In genomic region chr3R:24099039-24100026, dm6 we compare ENCODE assay signal across 1 fruit fly cellular context.
TF ChIP-seq lines count a peak whose summit lies in the region.

No protein-coding gene starts in this region.

TF ChIP-seq in whole organism, embryonic, 481 proteins besides CTCF, POLR2A, EP300 and RAD21 (continued from another document and continues in another):
- TF ChIP-seq vfl (GFP tag; optimal IDR thresholded peaks at IDR 0.05; lab: Kevin White, UChicago) (peak; percentile 23), gcm (GFP tag; optimal IDR thresholded peaks at IDR 0.05; lab: Kevin White, UChicago) (peak; percentile 76), fu2 (GFP tag; optimal IDR thresholded peaks at IDR 0.05; lab: Kevin White, UChicago) (peak; percentile 69), ab (GFP tag; optimal IDR thresholded peaks at IDR 0.05; lab: Kevin White, UChicago) (peak; percentile 1), kah (GFP tag; optimal IDR thresholded peaks at IDR 0.05; lab: Kevin White, UChicago) (no peak), Scr (GFP tag; IDR thresholded peaks at IDR 0.05; lab: Robert Waterston, UW; ENCODE audit: partially characterized antibody) (no peak), mld (GFP tag; IDR thresholded peaks at IDR 0.05; lab: Robert Waterston, UW; ENCODE audit: partially characterized antibody) (no peak), Trl (optimal IDR thresholded peaks at IDR 0.05; lab: Kevin White, UChicago) (no peak), Trl (GFP tag; optimal IDR thresholded peaks at IDR 0.05; lab: Kevin White, UChicago) (peak; percentile 65), pan (optimal IDR thresholded peaks at IDR 0.05; lab: Kevin White, UChicago) (no peak), pan (GFP tag; optimal IDR thresholded peaks at IDR 0.05 in 1 of 2, IDR thresholded peaks at IDR 0.05 in 1 of 2) (peak in 1 of 2 experiments; percentile 90), Dbx (GFP tag; IDR thresholded peaks at IDR 0.05; lab: Robert Waterston, UW) (peak; percentile 87), CG1792 (GFP tag; optimal IDR thresholded peaks at IDR 0.05; lab: Kevin White, UChicago) (peak; percentile 15), CG14050 (GFP tag; IDR thresholded peaks at IDR 0.05; lab: Robert Waterston, UW) (peak; percentile 76), aop (GFP tag; IDR thresholded peaks at IDR 0.05; lab: Robert Waterston, UW) (peak; percentile 57; the same call in 1 of the 2 replicates), bbx (GFP tag; IDR thresholded peaks at IDR 0.05; lab: Robert Waterston, UW; ENCODE audit: partially characterized antibody) (no peak), CG3847 (GFP tag; IDR thresholded peaks at IDR 0.05; lab: Robert Waterston, UW) (peak; percentile 76), dan (GFP tag; IDR thresholded peaks at IDR 0.05; lab: Robert Waterston, UW) (no peak), her (GFP tag; optimal IDR thresholded peaks at IDR 0.05; lab: Kevin White, UChicago) (peak; percentile 68), cato (GFP tag; optimal IDR thresholded peaks at IDR 0.05; lab: Kevin White, UChicago; ENCODE audit: borderline replicate concordance) (peak; percentile 36), ems (GFP tag; optimal IDR thresholded peaks at IDR 0.05; lab: Kevin White, UChicago) (peak; percentile 70), Eip74EF (GFP tag; optimal IDR thresholded peaks at IDR 0.05; lab: Kevin White, UChicago) (peak in 1 of 2 experiments; percentile 45), Opbp (GFP tag; IDR thresholded peaks at IDR 0.05; lab: Robert Waterston, UW; ENCODE audit: partially characterized antibody) (no peak), Meics (GFP tag; optimal IDR thresholded peaks at IDR 0.05; lab: Kevin White, UChicago) (peak; percentile 80), CG12769 (tag; optimal IDR thresholded peaks at IDR 0.05; lab: Kevin White, UChicago) (peak; percentile 89), CG30020 (tag; optimal IDR thresholded peaks at IDR 0.05; lab: Kevin White, UChicago) (no peak), grau (tag; optimal IDR thresholded peaks at IDR 0.05; lab: Kevin White, UChicago) (peak; percentile 79), CG11093 (GFP tag; IDR thresholded peaks at IDR 0.05; lab: Robert Waterston, UW) (peak; percentile 56), vvl (GFP tag; IDR thresholded peaks at IDR 0.05; lab: Robert Waterston, UW) (peak; percentile 89), Sin3A (optimal IDR thresholded peaks at IDR 0.05; lab: Kevin White, UChicago) (no peak), CG31441 (GFP tag; IDR thresholded peaks at IDR 0.05; lab: Robert Waterston, UW) (peak; percentile 51), klu (GFP tag; IDR thresholded peaks at IDR 0.05; lab: Robert Waterston, UW) (peak; percentile 70), CG16815 (GFP tag; optimal IDR thresholded peaks at IDR 0.05; lab: Kevin White, UChicago) (peak; percentile 49), CG2889 (GFP tag; IDR thresholded peaks at IDR 0.05; lab: Robert Waterston, UW) (peak; percentile 83), CG15601 (tag; optimal IDR thresholded peaks at IDR 0.05; lab: Kevin White, UChicago) (peak; percentile 58), Lhr (GFP tag; optimal IDR thresholded peaks at IDR 0.05; lab: Kevin White, UChicago) (peak; percentile 16), Dp (GFP tag; optimal IDR thresholded peaks at IDR 0.05; lab: Kevin White, UChicago) (no peak), nerfin-2 (GFP tag; IDR thresholded peaks at IDR 0.05; lab: Robert Waterston, UW; ENCODE audit: partially characterized antibody) (no peak), pum (GFP tag; optimal IDR thresholded peaks at IDR 0.05; lab: Kevin White, UChicago) (peak; percentile 66), chn (GFP tag; optimal IDR thresholded peaks at IDR 0.05; lab: Kevin White, UChicago) (peak; percentile 84), CG10366 (GFP tag; IDR thresholded peaks at IDR 0.05; lab: Robert Waterston, UW) (peak; percentile 87), CG4360 (GFP tag; IDR thresholded peaks at IDR 0.05; lab: Robert Waterston, UW) (peak; percentile 41; the same call in 1 of the 2 replicates), Poxn (GFP tag; IDR thresholded peaks at IDR 0.05; lab: Robert Waterston, UW) (peak; percentile 44; the same call in 1 of the 2 replicates), prd (optimal IDR thresholded peaks at IDR 0.05; lab: Kevin White, UChicago) (no peak), prd (GFP tag; IDR thresholded peaks at IDR 0.05; lab: Robert Waterston, UW) (peak; percentile 89), Hmr (GFP tag; optimal IDR thresholded peaks at IDR 0.05; lab: Kevin White, UChicago) (peak; percentile 64), CG32767 (GFP tag; IDR thresholded peaks at IDR 0.05; lab: Robert Waterston, UW) (peak; percentile 73; the same call in 1 of the 2 replicates), Ets97D (GFP tag; optimal IDR thresholded peaks at IDR 0.05; lab: Kevin White, UChicago) (peak; percentile 44), bcd (GFP tag; optimal IDR thresholded peaks at IDR 0.05; lab: Kevin White, UChicago) (peak; percentile 71), slbo (GFP tag; IDR thresholded peaks at IDR 0.05; lab: Robert Waterston, UW) (peak; percentile 95), CG13775 (GFP tag; optimal IDR thresholded peaks at IDR 0.05; lab: Kevin White, UChicago) (peak; percentile 60), Usf (GFP tag; optimal IDR thresholded peaks at IDR 0.05; lab: Kevin White, UChicago) (peak; percentile 34), zen2 (GFP tag; IDR thresholded peaks at IDR 0.05; lab: Robert Waterston, UW; ENCODE audit: partially characterized antibody) (no peak), sug (tag; optimal IDR thresholded peaks at IDR 0.05; lab: Kevin White, UChicago) (peak; percentile 55), br (optimal IDR thresholded peaks at IDR 0.05; lab: Kevin White, UChicago) (no peak), Hr3 (GFP tag; optimal IDR thresholded peaks at IDR 0.05; lab: Kevin White, UChicago) (peak; percentile 72), trh (GFP tag; optimal IDR thresholded peaks at IDR 0.05; lab: Kevin White, UChicago) (peak; percentile 22), gce (GFP tag; IDR thresholded peaks at IDR 0.05; lab: Robert Waterston, UW) (peak; percentile 63; the same call in 2 of the 3 replicates), CG18619 (GFP tag; optimal IDR thresholded peaks at IDR 0.05; lab: Kevin White, UChicago) (peak; percentile 72), crol (GFP tag; IDR thresholded peaks at IDR 0.05; lab: Robert Waterston, UW) (no peak), CG11085 (GFP tag; IDR thresholded peaks at IDR 0.05; lab: Robert Waterston, UW) (peak; percentile 86), zen (tag; optimal IDR thresholded peaks at IDR 0.05; lab: Kevin White, UChicago) (peak; percentile 50), Fer1 (GFP tag; optimal IDR thresholded peaks at IDR 0.05; lab: Kevin White, UChicago) (peak; percentile 69), CG17385 (GFP tag; optimal IDR thresholded peaks at IDR 0.05; lab: Kevin White, UChicago) (peak; percentile 65), GATAe (GFP tag; conservative IDR thresholded peaks at IDR 0.05; lab: Robert Waterston, UW) (peak; percentile 41), knrl (GFP tag; IDR thresholded peaks at IDR 0.05; lab: Robert Waterston, UW; ENCODE audit: partially characterized antibody) (no peak), CG3995 (GFP tag; optimal IDR thresholded peaks at IDR 0.05; lab: Kevin White, UChicago) (no peak), sima (GFP tag; optimal IDR thresholded peaks at IDR 0.05; lab: Kevin White, UChicago) (peak; percentile 23), HLH54F (GFP tag; optimal IDR thresholded peaks at IDR 0.05; lab: Kevin White, UChicago) (peak; percentile 85), Pdp1 (GFP tag; optimal IDR thresholded peaks at IDR 0.05; lab: Kevin White, UChicago) (peak; percentile 72 to 75), Lim3 (GFP tag; IDR thresholded peaks at IDR 0.05; lab: Robert Waterston, UW) (peak; percentile 62; the same call in 1 of the 2 replicates), CG9797 (GFP tag; optimal IDR thresholded peaks at IDR 0.05; lab: Kevin White, UChicago) (no peak), CG2199 (GFP tag; IDR thresholded peaks at IDR 0.05; lab: Robert Waterston, UW) (0 out of 3 replicates have a peak, but pooled peaks have one; percentile 29), Hey (tag; optimal IDR thresholded peaks at IDR 0.05; lab: Kevin White, UChicago) (no peak), CG6854 (GFP tag; optimal IDR thresholded peaks at IDR 0.05; lab: Kevin White, UChicago) (peak; percentile 27), CG14965 (GFP tag; optimal IDR thresholded peaks at IDR 0.05; lab: Kevin White, UChicago; ENCODE audit: borderline replicate concordance) (peak; percentile 25), hth (optimal IDR thresholded peaks at IDR 0.05; lab: Kevin White, UChicago) (no peak), CG9876 (GFP tag; optimal IDR thresholded peaks at IDR 0.05; lab: Kevin White, UChicago) (peak; percentile 72), mam (GFP tag; optimal IDR thresholded peaks at IDR 0.05; lab: Kevin White, UChicago) (peak; percentile 89), ro (GFP tag; IDR thresholded peaks at IDR 0.05; lab: Robert Waterston, UW) (0 out of 2 replicates have a peak, but pooled peaks have one; percentile 18), onecut (GFP tag; IDR thresholded peaks at IDR 0.05; lab: Robert Waterston, UW) (peak; percentile 46), Bgb (GFP tag; IDR thresholded peaks at IDR 0.05; lab: Robert Waterston, UW; ENCODE audit: partially characterized antibody) (no peak), TFAM (GFP tag; optimal IDR thresholded peaks at IDR 0.05; lab: Kevin White, UChicago) (no peak), phol (tag; optimal IDR thresholded peaks at IDR 0.05; lab: Kevin White, UChicago) (peak; percentile 75), H2.0 (GFP tag; IDR thresholded peaks at IDR 0.05; lab: Robert Waterston, UW) (peak; percentile 87), CG3163 (GFP tag; optimal IDR thresholded peaks at IDR 0.05; lab: Kevin White, UChicago) (peak; percentile 29), ara (GFP tag; IDR thresholded peaks at IDR 0.05; lab: Robert Waterston, UW) (peak; percentile 76; the same call in 1 of the 2 replicates), Asciz (GFP tag; optimal IDR thresholded peaks at IDR 0.05; lab: Kevin White, UChicago) (peak; percentile 71), dati (GFP tag; IDR thresholded peaks at IDR 0.05; lab: Robert Waterston, UW) (peak; percentile 36; the same call in 1 of the 2 replicates), croc (GFP tag; conservative IDR thresholded peaks at IDR 0.05; lab: Robert Waterston, UW) (no peak; the same call in 2 of the 3 replicates), CG34224 (GFP tag; IDR thresholded peaks at IDR 0.05; lab: Robert Waterston, UW; ENCODE audit: partially characterized antibody) (no peak), CG7839 (tag; optimal IDR thresholded peaks at IDR 0.05; lab: Kevin White, UChicago) (peak; percentile 85), Dll (GFP tag; IDR thresholded peaks at IDR 0.05; lab: Robert Waterston, UW; ENCODE audit: partially characterized antibody) (no peak), CG14014 (GFP tag; IDR thresholded peaks at IDR 0.05; lab: Robert Waterston, UW) (peak; percentile 83), hbn (GFP tag; IDR thresholded peaks at IDR 0.05; lab: Robert Waterston, UW; ENCODE audit: partially characterized antibody) (no peak), CG17568 (GFP tag; optimal IDR thresholded peaks at IDR 0.05; lab: Kevin White, UChicago) (peak; percentile 71), CG13287 (GFP tag; IDR thresholded peaks at IDR 0.05; lab: Robert Waterston, UW; ENCODE audit: partially characterized antibody) (no peak), Atf3 (GFP tag; optimal IDR thresholded peaks at IDR 0.05; lab: Kevin White, UChicago) (peak; percentile 58), CG9932 (GFP tag; IDR thresholded peaks at IDR 0.05; lab: Robert Waterston, UW) (peak; percentile 79), fd64A (GFP tag; optimal IDR thresholded peaks at IDR 0.05; lab: Kevin White, UChicago) (no peak), CG3407 (GFP tag; optimal IDR thresholded peaks at IDR 0.05; lab: Kevin White, UChicago) (peak; percentile 16), eyg (GFP tag; optimal IDR thresholded peaks at IDR 0.05; lab: Kevin White, UChicago) (peak; percentile 34), ap (GFP tag; IDR thresholded peaks at IDR 0.05; lab: Robert Waterston, UW) (peak; percentile 74), jing (GFP tag; optimal IDR thresholded peaks at IDR 0.05; lab: Kevin White, UChicago) (peak; percentile 72), zfh2 (GFP tag; optimal IDR thresholded peaks at IDR 0.05; lab: Kevin White, UChicago) (peak; percentile 76), Jarid2 (GFP tag; optimal IDR thresholded peaks at IDR 0.05; lab: Kevin White, UChicago) (no peak), btn (GFP tag; optimal IDR thresholded peaks at IDR 0.05; lab: Kevin White, UChicago) (peak; percentile 57), CG8359 (GFP tag; optimal IDR thresholded peaks at IDR 0.05; lab: Kevin White, UChicago; ENCODE audit: borderline replicate concordance) (no peak), CG1647 (GFP tag; optimal IDR thresholded peaks at IDR 0.05; lab: Kevin White, UChicago) (peak; percentile 66), Dad (GFP tag; optimal IDR thresholded peaks at IDR 0.05; lab: Kevin White, UChicago) (peak; percentile 70), CG6765 (GFP tag; optimal IDR thresholded peaks at IDR 0.05; lab: Kevin White, UChicago) (peak; percentile 13), inv (GFP tag; IDR thresholded peaks at IDR 0.05; lab: Robert Waterston, UW; ENCODE audit: partially characterized antibody) (no peak), CG17359 (tag; optimal IDR thresholded peaks at IDR 0.05; lab: Kevin White, UChicago) (peak; percentile 82), Stat92E (GFP tag; optimal IDR thresholded peaks at IDR 0.05; lab: Kevin White, UChicago) (no peak), CG18476 (GFP tag; optimal IDR thresholded peaks at IDR 0.05; lab: Kevin White, UChicago) (peak; percentile 72), fd102C (GFP tag; optimal IDR thresholded peaks at IDR 0.05; lab: Kevin White, UChicago) (no peak), NFAT (GFP tag; IDR thresholded peaks at IDR 0.05; lab: Robert Waterston, UW) (peak; percentile 74), CG10431 (GFP tag; optimal IDR thresholded peaks at IDR 0.05; lab: Kevin White, UChicago) (no peak), CG12236 (GFP tag; optimal IDR thresholded peaks at IDR 0.05; lab: Kevin White, UChicago) (peak; percentile 33), cas (GFP tag; IDR thresholded peaks at IDR 0.05; lab: Robert Waterston, UW) (peak; percentile 60; the same call in 1 of the 2 replicates), CG4854 (GFP tag; optimal IDR thresholded peaks at IDR 0.05; lab: Kevin White, UChicago) (peak; percentile 65), CG5245 (GFP tag; optimal IDR thresholded peaks at IDR 0.05; lab: Kevin White, UChicago) (peak; percentile 66), chm (GFP tag; IDR thresholded peaks at IDR 0.05; lab: Robert Waterston, UW) (peak; percentile 82), HLH3B (GFP tag; IDR thresholded peaks at IDR 0.05; lab: Robert Waterston, UW) (peak; percentile 89), toy (GFP tag; IDR thresholded peaks at IDR 0.05; lab: Robert Waterston, UW) (no peak), Optix (GFP tag; IDR thresholded peaks at IDR 0.05; lab: Robert Waterston, UW) (peak; percentile 70; the same call in 2 of the 3 replicates), CG15011 (GFP tag; optimal IDR thresholded peaks at IDR 0.05; lab: Kevin White, UChicago) (peak; percentile 67), CG11723 (GFP tag; optimal IDR thresholded peaks at IDR 0.05; lab: Kevin White, UChicago) (peak; percentile 34)
